Worm (Caenorhabditis elegans): Measurements from ENCODE around the gene vps-16.

ce11 chrIII:6415306-6415973, 17.6 kb upstream of the vps-16 start, which contains the start of gene nas-4:
- TF ChIP-seq cnd-1 (tag; optimal IDR thresholded peaks at IDR 0.05) (no peak), nhr-12 (tag; optimal IDR thresholded peaks at IDR 0.05) (no peak), lin-13 (tag; optimal IDR thresholded peaks at IDR 0.05) (no peak), mep-1 (tag; optimal IDR thresholded peaks at IDR 0.05) (no peak), snpc-4 (tag; optimal IDR thresholded peaks at IDR 0.05) (no peak), unc-62 (GFP tag; optimal IDR thresholded peaks at IDR 0.05) (no peak), flh-1 (GFP tag; optimal IDR thresholded peaks at IDR 0.05) (no peak)
